Worm (Caenorhabditis elegans): ENCODE data around the gene tag-307.

ce11 chrIII:7815571-7816348 is 41.3 kb downstream of the tag-307 start:
- no peak for TF ChIP-seq nhr-237 (tag; optimal IDR thresholded peaks at IDR 0.05)
- no peak for TF ChIP-seq pqm-1 (tag; optimal IDR thresholded peaks at IDR 0.05)
- TF ChIP-seq nhr-11 (tag; optimal IDR thresholded peaks at IDR 0.05) = no peak
- no peak for TF ChIP-seq rnt-1 (tag; optimal IDR thresholded peaks at IDR 0.05)
- no peak for TF ChIP-seq lir-3 (tag; optimal IDR thresholded peaks at IDR 0.05; ENCODE audit: poor library complexity)
- TF ChIP-seq nhr-90 (tag; optimal IDR thresholded peaks at IDR 0.05; ENCODE audit: poor library complexity) = no peak
- TF ChIP-seq aha-1 (tag; optimal IDR thresholded peaks at IDR 0.05) = no peak
- TF ChIP-seq elt-3 (tag; optimal IDR thresholded peaks at IDR 0.05) = no peak
- no peak for TF ChIP-seq elt-2 (tag; optimal IDR thresholded peaks at IDR 0.05)
- TF ChIP-seq jun-1 (tag; optimal IDR thresholded peaks at IDR 0.05) = no peak
